Worm (Caenorhabditis elegans): ENCODE results near the gene srlf-16.

srlf-16 gene

ce11 chrV:8104473-8104872 is at the start of gene srlf-16:
srlf-16 (plus strand) TSS chrV:8104773.
- no peak for TF ChIP-seq mdl-1 (tag; optimal IDR thresholded peaks at IDR 0.05)
- no peak for TF ChIP-seq nhr-129 (tag; optimal IDR thresholded peaks at IDR 0.05)
- TF ChIP-seq unc-39 (tag; optimal IDR thresholded peaks at IDR 0.05), result no peak
- no peak for TF ChIP-seq sma-3 (GFP tag; optimal IDR thresholded peaks at IDR 0.05)
- TF ChIP-seq R02D3.7 (tag; optimal IDR thresholded peaks at IDR 0.05), result no peak
- no peak for TF ChIP-seq nhr-23 (tag; optimal IDR thresholded peaks at IDR 0.05)
- no peak for TF ChIP-seq lsy-2 (tag; optimal IDR thresholded peaks at IDR 0.05)
- no peak for TF ChIP-seq sem-4 (tag; optimal IDR thresholded peaks at IDR 0.05)

DNA sequence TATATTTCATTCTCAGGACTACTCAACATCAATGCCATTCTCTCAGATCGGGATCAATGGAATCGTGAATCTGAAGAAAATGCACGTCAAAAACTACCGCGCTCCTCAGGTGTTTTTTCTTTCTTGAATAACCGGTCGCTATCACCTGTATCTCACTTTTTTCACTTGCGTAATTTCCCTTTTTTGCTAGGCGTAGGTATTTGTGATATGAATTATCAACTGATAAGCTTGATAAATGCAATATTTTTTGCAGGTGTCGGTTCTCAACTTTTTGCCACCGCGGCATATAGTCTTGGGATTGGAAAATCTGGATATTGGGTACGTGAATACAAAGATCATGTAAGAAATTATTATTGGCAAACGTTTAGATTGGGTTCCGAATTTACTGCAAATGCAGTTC is 49.4 kb upstream of the srlf-16 start:
- TF ChIP-seq ceh-82 (tag; optimal IDR thresholded peaks at IDR 0.05), result no peak
- TF ChIP-seq blmp-1 (tag; optimal IDR thresholded peaks at IDR 0.05; ENCODE audit: insufficient read depth), result peak; percentile 14

- TF ChIP-seq ceh-16 (tag; optimal IDR thresholded peaks at IDR 0.05), result no peak
- no peak for TF ChIP-seq fos-1 (tag; optimal IDR thresholded peaks at IDR 0.05)
Measured at ce11 chrV:8058359-8058758, 46.2 kb upstream of the srlf-16 start, which contains the start of gene str-138. str-138 (plus strand) TSS chrV:8058659.

DNA sequence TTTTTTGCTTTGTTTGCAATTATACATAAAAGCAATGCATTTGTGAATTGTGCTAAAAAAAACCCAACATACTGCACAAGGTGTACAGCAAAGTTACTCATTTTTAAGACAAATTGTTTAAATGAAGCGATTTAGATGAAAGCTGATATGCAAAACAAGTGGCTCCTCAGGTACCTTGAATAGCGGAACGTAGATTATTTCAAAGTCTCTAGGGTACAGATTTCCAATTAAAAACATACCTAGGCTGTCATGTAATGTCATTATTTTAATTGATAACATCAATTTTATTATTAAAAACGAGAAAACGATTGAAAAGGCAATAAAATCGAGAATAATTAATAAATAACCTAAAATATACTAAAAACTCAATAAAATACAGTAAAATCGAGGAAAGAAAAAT is 42.5 kb upstream of the srlf-16 start, which contains the start of gene str-139:
TSS of gene str-139 (minus strand) at position 101 of the 400 bp plus-strand sequence.
- TF ChIP-seq nhr-23 (tag; optimal IDR thresholded peaks at IDR 0.05), result no peak
- no peak for TF ChIP-seq nhr-25 (tag; optimal IDR thresholded peaks at IDR 0.05)
- no peak for TF ChIP-seq aly-2 (tag; optimal IDR thresholded peaks at IDR 0.05)
- TF ChIP-seq ZK546.5 (tag; optimal IDR thresholded peaks at IDR 0.05), result no peak
- TF ChIP-seq snpc-4 (tag; optimal IDR thresholded peaks at IDR 0.05), result no peak
- TF ChIP-seq peb-1 (tag; optimal IDR thresholded peaks at IDR 0.05), result no peak
- TF ChIP-seq elt-1 (tag; optimal IDR thresholded peaks at IDR 0.05), result no peak
- no peak for TF ChIP-seq nhr-11 (tag; optimal IDR thresholded peaks at IDR 0.05)
- TF ChIP-seq lin-11 (tag; optimal IDR thresholded peaks at IDR 0.05), result no peak
- no peak for TF ChIP-seq sma-9 (GFP tag; optimal IDR thresholded peaks at IDR 0.05)
- TF ChIP-seq sma-9 (tag; optimal IDR thresholded peaks at IDR 0.05), result no peak

- TF ChIP-seq nhr-129 (tag; optimal IDR thresholded peaks at IDR 0.05), result no peak
Measured at ce11 chrV:8067800-8068199, 36.8 kb upstream of the srlf-16 start, which contains the start of gene str-140. str-140 (minus strand) TSS chrV:8067900.

ce11 chrV:8069637-8070036 is 34.9 kb upstream of the srlf-16 start, which contains the start of gene str-143:
str-143 (minus strand) TSS chrV:8069737.
- TF ChIP-seq blmp-1 (tag; optimal IDR thresholded peaks at IDR 0.05; ENCODE audit: insufficient read depth) (no peak), sma-9 (GFP tag; optimal IDR thresholded peaks at IDR 0.05) (no peak), sma-9 (tag; optimal IDR thresholded peaks at IDR 0.05) (no peak)

- no peak for TF ChIP-seq ceh-82 (tag; optimal IDR thresholded peaks at IDR 0.05)
Measured at ce11 chrV:8072047-8072446, 32.5 kb upstream of the srlf-16 start, which contains the start of gene str-144. str-144 (minus strand) TSS chrV:8072147.

DNA sequence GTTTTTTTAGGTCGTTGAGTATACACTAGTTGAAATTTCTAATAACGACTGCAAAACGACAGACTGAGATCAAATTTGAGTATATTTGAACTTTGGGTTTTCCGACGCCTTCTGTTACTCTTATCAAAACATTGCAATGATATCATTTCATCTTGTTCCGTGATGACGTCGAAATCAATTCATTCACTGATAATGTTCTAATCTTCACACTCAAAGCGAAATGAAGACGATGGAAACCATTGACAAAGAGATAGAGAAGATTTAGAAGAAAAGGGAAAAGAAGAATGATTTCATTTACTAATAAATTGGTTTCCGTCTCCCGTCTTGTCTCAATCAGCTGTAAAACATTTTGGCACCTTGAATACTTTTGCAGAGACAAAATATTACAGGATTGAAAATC is 31.4 kb upstream of the srlf-16 start:
- TF ChIP-seq sma-9 (GFP tag; optimal IDR thresholded peaks at IDR 0.05), result peak; percentile 85
- no peak for TF ChIP-seq sma-9 (tag; optimal IDR thresholded peaks at IDR 0.05)
- no peak for TF ChIP-seq ceh-82 (tag; optimal IDR thresholded peaks at IDR 0.05)
- no peak for TF ChIP-seq ceh-16 (tag; optimal IDR thresholded peaks at IDR 0.05)
- no peak for TF ChIP-seq ztf-11 (tag; optimal IDR thresholded peaks at IDR 0.05)
- peak; percentile 48 for TF ChIP-seq nhr-21 (tag; optimal IDR thresholded peaks at IDR 0.05)
- TF ChIP-seq blmp-1 (tag; optimal IDR thresholded peaks at IDR 0.05; ENCODE audit: insufficient read depth), result peak; percentile 71
- TF ChIP-seq sma-3 (GFP tag; optimal IDR thresholded peaks at IDR 0.05), result peak; percentile 14
- peak; percentile 30 for TF ChIP-seq fos-1 (tag; optimal IDR thresholded peaks at IDR 0.05)

- TF ChIP-seq sma-3 (GFP tag; optimal IDR thresholded peaks at IDR 0.05) (no peak), mab-5 (tag; optimal IDR thresholded peaks at IDR 0.05) (no peak), ceh-16 (tag; optimal IDR thresholded peaks at IDR 0.05) (no peak), R02D3.7 (tag; optimal IDR thresholded peaks at IDR 0.05) (no peak), elt-3 (tag; optimal IDR thresholded peaks at IDR 0.05) (no peak), nhr-77 (tag; optimal IDR thresholded peaks at IDR 0.05) (no peak), ztf-4 (tag; optimal IDR thresholded peaks at IDR 0.05) (no peak), ztf-11 (tag; optimal IDR thresholded peaks at IDR 0.05) (no peak), unc-39 (tag; optimal IDR thresholded peaks at IDR 0.05) (no peak), nhr-11 (tag; optimal IDR thresholded peaks at IDR 0.05) (no peak), lin-39 (tag; optimal IDR thresholded peaks at IDR 0.05) (no peak)
Measured at ce11 chrV:8075712-8076111, 28.9 kb upstream of the srlf-16 start, which contains the start of gene catp-3. catp-3 (plus strand) TSS chrV:8076012.
